Worm (Caenorhabditis elegans) whole organism, early embryonic: ENCODE data around the gene F42A9.6.

Experiments
- B0310.2 ChIP-seq: sonication (generic microtip); optimal IDR thresholded peaks from 2 replicates; lab custom pipeline; 2016; ENCODE audit warnings: mild to moderate bottlenecking, missing genetic modification characterization, missing compliant biosample characterization
- F13C5.2 ChIP-seq: sonication (generic microtip); optimal IDR thresholded peaks from 2 replicates; lab custom pipeline; 2017; ENCODE audit warnings: mild to moderate bottlenecking, missing genetic modification characterization, inconsistent platforms, missing compliant biosample characterization
- aly-1 ChIP-seq: sonication (generic microtip); optimal IDR thresholded peaks from 2 replicates; lab custom pipeline; 2016; ENCODE audit warnings: missing genetic modification characterization, missing compliant biosample characterization
- ama-1 ChIP-seq: fragments of 150-350 bp; optimal IDR thresholded peaks from 2 replicates; lab custom pipeline; 2014
- ceh-13 ChIP-seq: fragments of 200-800 bp; sonication (Bioruptor generic); optimal IDR thresholded peaks from 2 replicates; lab custom pipeline; 2018; ENCODE audit warnings: mild to moderate bottlenecking, missing genetic modification characterization, missing compliant biosample characterization
- ceh-36 ChIP-seq: sonication (generic microtip); optimal IDR thresholded peaks from 2 replicates; lab custom pipeline; 2016; ENCODE audit warnings: missing genetic modification characterization, inconsistent platforms, missing compliant biosample characterization
- ets-7 ChIP-seq: sonication (generic microtip); optimal IDR thresholded peaks from 2 replicates; lab custom pipeline; 2016; ENCODE audit warnings: missing genotype, missing genetic modification characterization, missing compliant biosample characterization
- flt-1 ChIP-seq: fragments of 200-800 bp; sonication (Bioruptor generic); IDR thresholded peaks from 2 replicates; pipeline ENCODE4 v1.3.6; 2022; ENCODE audit warnings: missing genetic modification characterization, missing compliant biosample characterization
- hmbx-1 ChIP-seq: sonication (generic microtip); optimal IDR thresholded peaks from 2 replicates; lab custom pipeline; 2016; ENCODE audit warnings: mild to moderate bottlenecking, missing genetic modification characterization, missing compliant biosample characterization
- hmg-4 ChIP-seq: fragments of 200-800 bp; sonication (Bioruptor generic); optimal IDR thresholded peaks from 2 replicates; lab custom pipeline; 2018; ENCODE audit warnings: mild to moderate bottlenecking, missing genetic modification characterization, missing compliant biosample characterization
- hnd-1 ChIP-seq: sonication (generic microtip); optimal IDR thresholded peaks from 2 replicates; lab custom pipeline; 2016; ENCODE audit warnings: missing genetic modification characterization, missing compliant biosample characterization
- pes-1 ChIP-seq: fragments of 200-800 bp; sonication (Bioruptor generic); IDR thresholded peaks from 2 replicates; pipeline ENCODE4 v1.3.6; 2022; ENCODE audit warnings: missing genetic modification reagents, missing genetic modification characterization, missing compliant biosample characterization
- scrt-1 ChIP-seq: fragments of 200-800 bp; sonication (Bioruptor generic); IDR thresholded peaks from 2 replicates; pipeline ENCODE4 v1.3.6; 2022; ENCODE audit warnings: missing genetic modification characterization, missing compliant biosample characterization
- sea-1 ChIP-seq: fragments of 200-800 bp; sonication (Bioruptor generic); conservative IDR thresholded peaks from 2 replicates; pipeline ENCODE4 v1.3.6; 2022; ENCODE audit warnings: missing genetic modification characterization, missing compliant biosample characterization
- tbx-11 ChIP-seq: fragments of 200-800 bp; sonication (Bioruptor generic); IDR thresholded peaks from 2 replicates; pipeline ENCODE4 v1.3.6; 2022; ENCODE audit warnings: missing genetic modification characterization, missing compliant biosample characterization
- tbx-37 ChIP-seq: fragments of 200-800 bp; sonication (Bioruptor generic); conservative IDR thresholded peaks from 2 replicates; pipeline ENCODE4 v1.3.6; 2022; ENCODE audit warnings: missing genetic modification reagents, missing genetic modification characterization, missing compliant biosample characterization

Gene F42A9.6

ce11 chrIV:8650696-8651095 lies 41.7 kb downstream of the F42A9.6 start, which contains the start of gene C49C8.2:
Gene C49C8.2, plus strand, starts transcription at chrIV:8651088.
- TF ChIP-seq hmg-4 (GFP tag; lab: Kevin White, UChicago) (no peak), pes-1 (no peak), ceh-36 (tag; lab: Kevin White, UChicago) (no peak), tbx-11 (GFP tag; lab: Robert Waterston, UW) (no peak), hnd-1 (tag; lab: Kevin White, UChicago) (no peak)

ce11 chrIV:8651835-8652234 lies 42.8 kb downstream of the F42A9.6 start, which contains the start of gene C49C8.8:
Gene C49C8.8, plus strand, starts transcription at chrIV:8652135.
- TF ChIP-seq ceh-13 (GFP tag; lab: Kevin White, UChicago) (no peak), scrt-1 (GFP tag; lab: Robert Waterston, UW) (no peak), pes-1 (no peak), tbx-37 (no peak), hmg-4 (GFP tag; lab: Kevin White, UChicago) (no peak), sea-1 (no peak), tbx-11 (GFP tag; lab: Robert Waterston, UW) (no peak), hnd-1 (tag; lab: Kevin White, UChicago) (no peak), aly-1 (no peak), ceh-36 (tag; lab: Kevin White, UChicago) (no peak), flt-1 (GFP tag; lab: Robert Waterston, UW) (no peak), B0310.2 (no peak), F13C5.2 (tag; lab: Kevin White, UChicago) (no peak), ets-7 (tag; lab: Kevin White, UChicago) (no peak), hmbx-1 (tag; lab: Kevin White, UChicago) (no peak)

ce11 chrIV:8653592-8653991 lies 44.6 kb downstream of the F42A9.6 start, which contains the start of gene C49C8.5:
Gene C49C8.5, minus strand, starts transcription at chrIV:8653664.
- TF ChIP-seq sea-1 (no peak), flt-1 (GFP tag; lab: Robert Waterston, UW) (no peak), tbx-11 (GFP tag; lab: Robert Waterston, UW) (no peak)

- no peak for TF ChIP-seq sea-1
- TF ChIP-seq ets-7 (tag; lab: Kevin White, UChicago): no peak
- TF ChIP-seq aly-1: no peak
- TF ChIP-seq hmg-4 (GFP tag; lab: Kevin White, UChicago): no peak
- no peak for TF ChIP-seq B0310.2
- TF ChIP-seq pes-1: no peak
- no peak for TF ChIP-seq ceh-13 (GFP tag; lab: Kevin White, UChicago)
- TF ChIP-seq tbx-11 (GFP tag; lab: Robert Waterston, UW): no peak
Measured at ce11 chrIV:8654115-8654628, 45.1 kb downstream of the F42A9.6 start, which contains the start of gene C49C8.1. Gene C49C8.1, plus strand, starts transcription at chrIV:8654578.

- TF ChIP-seq aly-1 (no peak), ama-1 (no peak), hmbx-1 (tag; lab: Kevin White, UChicago) (no peak), hnd-1 (tag; lab: Kevin White, UChicago) (no peak), ceh-36 (tag; lab: Kevin White, UChicago) (no peak)
Measured at ce11 chrIV:8658122-8658521, 49.1 kb downstream of the F42A9.6 start, which contains the start of gene C49C8.6. Gene C49C8.6, minus strand, starts transcription at chrIV:8658222.
